Worm (Caenorhabditis elegans): ENCODE measurements around the gene let-767.

let-767 gene

ce11 chrIII:6303114-6303647 lies 36.6 kb downstream of the let-767 start, which contains the start of gene F47D12.9 (continued):
- TF ChIP-seq C08G9.2 (tag; optimal IDR thresholded peaks at IDR 0.05) (no peak), unc-42 (tag; optimal IDR thresholded peaks at IDR 0.05) (no peak), pha-4 (tag; optimal IDR thresholded peaks at IDR 0.05) (no peak), K09A11.1 (tag; optimal IDR thresholded peaks at IDR 0.05; ENCODE audit: insufficient read depth) (no peak), hlh-6 (tag; optimal IDR thresholded peaks at IDR 0.05) (no peak), hlh-15 (tag; optimal IDR thresholded peaks at IDR 0.05) (no peak), ceh-31 (tag; optimal IDR thresholded peaks at IDR 0.05) (peak; percentile 58), nfya-1 (tag; optimal IDR thresholded peaks at IDR 0.05) (peak; percentile 51), ceh-24 (tag; optimal IDR thresholded peaks at IDR 0.05) (no peak), ahr-1 (tag; optimal IDR thresholded peaks at IDR 0.05) (no peak), elt-4 (tag; optimal IDR thresholded peaks at IDR 0.05) (no peak), ceh-9 (tag; optimal IDR thresholded peaks at IDR 0.05) (no peak), pax-1 (tag; optimal IDR thresholded peaks at IDR 0.05) (no peak), pros-1 (tag; optimal IDR thresholded peaks at IDR 0.05) (no peak), fax-1 (tag; optimal IDR thresholded peaks at IDR 0.05) (no peak), pqm-1 (tag; optimal IDR thresholded peaks at IDR 0.05) (no peak), mec-3 (tag; optimal IDR thresholded peaks at IDR 0.05; ENCODE audit: borderline replicate concordance) (no peak)

DNA sequence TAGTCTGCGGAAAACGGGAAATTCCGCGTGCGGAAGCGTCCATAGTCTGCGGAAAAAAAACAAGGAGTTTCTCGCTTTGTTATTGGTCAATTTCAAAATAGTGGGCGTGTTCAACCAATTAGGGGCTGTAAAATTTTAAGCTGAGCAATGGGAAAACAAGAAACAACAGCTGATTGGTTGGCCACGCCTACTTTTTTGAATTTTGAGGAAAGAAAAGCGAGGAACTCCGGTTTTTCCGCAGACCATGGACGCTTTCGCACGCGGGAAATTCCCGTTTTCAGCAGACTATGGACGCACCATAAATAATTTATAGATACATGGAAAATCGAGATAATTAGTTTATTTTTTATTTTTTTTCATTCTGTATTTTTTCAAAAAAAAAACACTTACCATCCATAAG lies 38.1 kb downstream of the let-767 start:
- TF ChIP-seq nfya-1 (tag; optimal IDR thresholded peaks at IDR 0.05), result peak; percentile 23

ce11 chrIII:6300297-6300696 lies 39.5 kb downstream of the let-767 start:
- TF ChIP-seq hlh-6 (tag; optimal IDR thresholded peaks at IDR 0.05), result no peak
- no peak for TF ChIP-seq ceh-2 (tag; optimal IDR thresholded peaks at IDR 0.05)
- no peak for TF ChIP-seq sox-2 (GFP tag; IDR thresholded peaks at IDR 0.05)

ce11 chrIII:6298131-6298530 lies 41.6 kb downstream of the let-767 start, which contains the start of gene F47D12.3:
F47D12.3 (plus strand) TSS chrIII:6298461.
- TF ChIP-seq hlh-13 (GFP tag; optimal IDR thresholded peaks at IDR 0.05) (no peak), elt-2 (tag; optimal IDR thresholded peaks at IDR 0.05) (no peak), gmeb-2 (tag; optimal IDR thresholded peaks at IDR 0.05) (no peak), hlh-30 (tag; optimal IDR thresholded peaks at IDR 0.05; ENCODE audit: insufficient read depth) (no peak), lin-11 (tag; optimal IDR thresholded peaks at IDR 0.05) (no peak), tbx-2 (tag; optimal IDR thresholded peaks at IDR 0.05) (no peak), dmd-4 (tag; optimal IDR thresholded peaks at IDR 0.05; ENCODE audit: borderline replicate concordance) (no peak), T23F11.4 (GFP tag; optimal IDR thresholded peaks at IDR 0.05) (no peak)

ce11 chrIII:6297599-6297998 lies 42.2 kb downstream of the let-767 start:
- TF ChIP-seq nfya-1 (tag; optimal IDR thresholded peaks at IDR 0.05), result no peak
- TF ChIP-seq fkh-10 (GFP tag; optimal IDR thresholded peaks at IDR 0.05), result no peak
- TF ChIP-seq mec-3 (tag; optimal IDR thresholded peaks at IDR 0.05; ENCODE audit: borderline replicate concordance), result no peak
- no peak for TF ChIP-seq C08G9.2 (tag; optimal IDR thresholded peaks at IDR 0.05)
- TF ChIP-seq ceh-6 (GFP tag; optimal IDR thresholded peaks at IDR 0.05), result no peak
- no peak for TF ChIP-seq ref-2 (tag; optimal IDR thresholded peaks at IDR 0.05)
- no peak for TF ChIP-seq ceh-48 (tag; optimal IDR thresholded peaks at IDR 0.05)
- no peak for TF ChIP-seq F13H6.1 (tag; optimal IDR thresholded peaks at IDR 0.05)
- no peak for TF ChIP-seq K09A11.1 (tag; optimal IDR thresholded peaks at IDR 0.05; ENCODE audit: insufficient read depth)
- TF ChIP-seq odd-2 (tag; optimal IDR thresholded peaks at IDR 0.05), result no peak
- TF ChIP-seq sox-4 (tag; optimal IDR thresholded peaks at IDR 0.05), result no peak
- no peak for TF ChIP-seq rnt-1 (tag; optimal IDR thresholded peaks at IDR 0.05)
- TF ChIP-seq Y22D7AL.16 (tag; optimal IDR thresholded peaks at IDR 0.05), result no peak
- no peak for TF ChIP-seq hlh-15 (tag; optimal IDR thresholded peaks at IDR 0.05)
